Worm (Caenorhabditis elegans) whole organism, young adult: ENCODE results near the gene str-169.

ENCODE experiments used
- F55B11.4 ChIP-seq: sonication (generic microtip); optimal IDR thresholded peaks from 2 replicates; lab custom pipeline; 2016; ENCODE audit warnings: missing compliant biosample characterization, missing genetic modification characterization, borderline replicate concordance; ENCODE audit not compliant: insufficient read depth
- F57C9.4 ChIP-seq: sonication (generic microtip); optimal IDR thresholded peaks from 2 replicates; lab custom pipeline; 2017; ENCODE audit warnings: mild to moderate bottlenecking, missing genetic modification characterization, missing compliant biosample characterization
- Y56A3A.18 ChIP-seq: fragments of 200-800 bp; sonication (Bioruptor generic); IDR thresholded peaks from 2 replicates; pipeline ENCODE4 v1.3.6; 2022; ENCODE audit warnings: missing genetic modification reagents, missing genetic modification characterization, missing compliant biosample characterization
- ama-1 ChIP-seq, 3 experiments: fragments of 150-350 bp in 1 of 3; sonication (generic microtip) in 2 of 3; optimal IDR thresholded peaks; 2 replicates each; lab custom pipeline; 2014 to 2018; ENCODE audit warnings: missing biosample characterization in 2 of 3, missing genetic modification characterization in 2 of 3, missing genetic modification reagents in 2 of 3
- aptf-2 ChIP-seq: fragments of 200-800 bp; sonication (Bioruptor generic); conservative IDR thresholded peaks from 2 replicates; pipeline ENCODE4 v1.3.6; 2022; ENCODE audit warnings: missing genetic modification reagents, missing genetic modification characterization, missing compliant biosample characterization
- dpff-1 ChIP-seq: sonication (generic microtip); optimal IDR thresholded peaks from 2 replicates; lab custom pipeline; 2017; ENCODE audit warnings: mild to moderate bottlenecking, missing genetic modification characterization, missing compliant biosample characterization
- lin-54 ChIP-seq: fragments of 200-800 bp; sonication (Bioruptor generic); optimal IDR thresholded peaks from 2 replicates; lab custom pipeline; 2018; ENCODE audit warnings: mild to moderate bottlenecking, missing genetic modification characterization, missing compliant biosample characterization
- nhr-90 ChIP-seq: sonication (generic microtip); optimal IDR thresholded peaks from 2 replicates; lab custom pipeline; 2016; ENCODE audit warnings: missing genotype, mild to moderate bottlenecking, missing genetic modification characterization, missing compliant biosample characterization
- zim-3 ChIP-seq: sonication (generic microtip); optimal IDR thresholded peaks from 2 replicates; lab custom pipeline; 2017; ENCODE audit warnings: mild to moderate bottlenecking, missing genetic modification characterization, moderate library complexity, missing compliant biosample characterization
- ztf-6 ChIP-seq: fragments of 200-800 bp; sonication (Bioruptor generic); IDR thresholded peaks from 2 replicates; pipeline ENCODE4 v1.3.6; 2022; ENCODE audit warnings: missing genetic modification reagents, missing genetic modification characterization, missing compliant biosample characterization

DNA sequence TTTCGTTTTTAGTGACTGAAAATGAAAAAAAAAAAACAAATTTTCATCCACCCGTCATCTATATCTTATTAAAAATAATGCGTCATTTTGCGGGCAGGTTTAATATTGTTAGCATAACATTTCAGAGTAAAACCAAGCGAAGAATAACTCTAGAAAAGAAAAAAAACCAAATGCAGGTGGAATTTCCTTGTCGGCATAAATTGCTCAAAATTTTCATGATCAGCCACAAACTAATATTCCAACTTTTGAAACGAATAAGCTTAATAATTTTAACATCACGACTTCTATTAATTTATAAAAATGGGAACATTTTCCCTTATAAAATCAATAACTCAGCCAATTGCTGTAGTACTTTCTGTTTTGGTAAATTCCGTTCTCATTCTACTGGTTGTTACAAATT lies 30.2 kb upstream of the str-169 start, which contains the start of gene str-155:
- TF ChIP-seq lin-54 (GFP tag; lab: Kevin White, UChicago) (no peak), zim-3 (tag; lab: Kevin White, UChicago) (no peak), F55B11.4 (no peak), ama-1 (optimal IDR thresholded peaks at IDR 0.05; lab: Kevin White, UChicago) (no peak), ama-1 (GFP tag; optimal IDR thresholded peaks at IDR 0.05; lab: Kevin White, UChicago) (no peak), Y56A3A.18 (GFP tag; lab: Robert Waterston, UW) (no peak), dpff-1 (tag; lab: Kevin White, UChicago) (no peak), ztf-6 (GFP tag; lab: Robert Waterston, UW) (no peak), F57C9.4 (tag; lab: Kevin White, UChicago) (no peak), aptf-2 (GFP tag; lab: Robert Waterston, UW) (no peak), nhr-90 (no peak)
